Worm (Caenorhabditis elegans) whole organism, L3 larva: Measurements from ENCODE around the gene C25F9.9.
A peak's percentile ranks its signal among the peaks of the same experiment; 100 is the strongest.

Experiments
- elt-2 ChIP-seq: sonication (generic microtip); optimal IDR thresholded peaks from 2 replicates; lab custom pipeline; 2016; ENCODE audit warnings: missing genetic modification reagents, mild to moderate bottlenecking, missing genetic modification characterization, missing compliant biosample characterization
- fkh-2 ChIP-seq: fragments of 150-350 bp; optimal IDR thresholded peaks from 2 replicates; lab custom pipeline; 2014; ENCODE audit warnings: missing biosample characterization, missing genetic modification reagents, missing genetic modification characterization
- jun-1 ChIP-seq: fragments of 150-350 bp; optimal IDR thresholded peaks from 2 replicates; lab custom pipeline; 2014; ENCODE audit warnings: missing biosample characterization, missing genetic modification reagents, missing genetic modification characterization
- nhr-28 ChIP-seq: fragments of 150-350 bp; optimal IDR thresholded peaks from 2 replicates; lab custom pipeline; 2014; ENCODE audit warnings: missing biosample characterization, missing genetic modification characterization
- pha-4 ChIP-seq: fragments of 150-350 bp; optimal IDR thresholded peaks from 2 replicates; lab custom pipeline; 2014; ENCODE audit warnings: missing biosample characterization, missing genetic modification reagents, missing genetic modification characterization
- pqm-1 ChIP-seq: fragments of 150-350 bp; optimal IDR thresholded peaks from 2 replicates; lab custom pipeline; 2017; ENCODE audit warnings: missing biosample characterization, missing genetic modification characterization, inconsistent platforms

The C25F9.9 gene

ce11 chrV:19467574-19467973, 51.2 kb downstream of the C25F9.9 start, which contains the start of gene Y43F8B.23:
TSS of gene Y43F8B.23 (minus strand) at chrV:19467648.
- peak; percentile 41 for TF ChIP-seq jun-1 (tag; lab: Kevin White, UChicago)
- peak; percentile 81 for TF ChIP-seq elt-2 (tag; lab: Kevin White, UChicago)
- TF ChIP-seq fkh-2 (tag; lab: Kevin White, UChicago): no peak
- TF ChIP-seq pha-4 (tag; lab: Kevin White, UChicago): peak; percentile 52
- no peak for TF ChIP-seq nhr-28 (tag; lab: Kevin White, UChicago)
- peak; percentile 63 for TF ChIP-seq pqm-1 (tag; lab: Kevin White, UChicago)
